Worm (Caenorhabditis elegans) whole organism, L4/young adult: ENCODE data around the gene T28A8.4.

Source experiments
- W03F9.2 ChIP-seq: fragments of 150-350 bp; optimal IDR thresholded peaks from 2 replicates; lab custom pipeline; 2014; ENCODE audit warnings: missing biosample characterization, missing genetic modification characterization
- dao-5 ChIP-seq: sonication (generic microtip); optimal IDR thresholded peaks from 2 replicates; lab custom pipeline; 2016; ENCODE audit warnings: missing genotype, missing genetic modification characterization, moderate library complexity, missing compliant biosample characterization
- him-1 ChIP-seq: sonication (generic microtip); optimal IDR thresholded peaks from 2 replicates; lab custom pipeline; 2016; ENCODE audit warnings: missing genotype, missing genetic modification reagents, missing genetic modification characterization, missing compliant biosample characterization

The T28A8.4 gene

ce11 chrIII:13526702-13527101 is 23.2 kb downstream of the T28A8.4 start:
- TF ChIP-seq W03F9.2 (no peak), dao-5 (tag; lab: Kevin White, UChicago) (no peak), him-1 (tag; lab: Kevin White, UChicago) (no peak)

- no peak for TF ChIP-seq him-1 (tag; lab: Kevin White, UChicago)
- no peak for TF ChIP-seq dao-5 (tag; lab: Kevin White, UChicago)
- TF ChIP-seq W03F9.2 = no peak
Measured at ce11 chrIII:13527424-13528097, 24.1 kb downstream of the T28A8.4 start, which contains the start of gene lron-13. Gene lron-13 (plus strand): TSS chrIII:13527438.

- TF ChIP-seq W03F9.2 = no peak
- TF ChIP-seq dao-5 (tag; lab: Kevin White, UChicago) = no peak
- TF ChIP-seq him-1 (tag; lab: Kevin White, UChicago) = no peak
Measured at ce11 chrIII:13528513-13529249, 25.2 kb downstream of the T28A8.4 start.

- TF ChIP-seq W03F9.2 (no peak), him-1 (tag; lab: Kevin White, UChicago) (no peak), dao-5 (tag; lab: Kevin White, UChicago) (no peak)
Measured at ce11 chrIII:13530017-13530416, 26.5 kb downstream of the T28A8.4 start.

- TF ChIP-seq him-1 (tag; lab: Kevin White, UChicago) (no peak), dao-5 (tag; lab: Kevin White, UChicago) (no peak), W03F9.2 (no peak)
Measured at ce11 chrIII:13530838-13531237, 27.4 kb downstream of the T28A8.4 start.

- TF ChIP-seq dao-5 (tag; lab: Kevin White, UChicago) = no peak
- no peak for TF ChIP-seq W03F9.2
- no peak for TF ChIP-seq him-1 (tag; lab: Kevin White, UChicago)
Measured at ce11 chrIII:13534704-13535103, 31.2 kb downstream of the T28A8.4 start.

- no peak for TF ChIP-seq W03F9.2
- TF ChIP-seq dao-5 (tag; lab: Kevin White, UChicago) = no peak
- TF ChIP-seq him-1 (tag; lab: Kevin White, UChicago) = no peak
Measured at ce11 chrIII:13535735-13536390, 32.4 kb downstream of the T28A8.4 start.

ce11 chrIII:13540791-13541190 is 37.3 kb downstream of the T28A8.4 start:
- TF ChIP-seq dao-5 (tag; lab: Kevin White, UChicago) = no peak
- no peak for TF ChIP-seq W03F9.2
- no peak for TF ChIP-seq him-1 (tag; lab: Kevin White, UChicago)

ce11 chrIII:13542458-13542857 is 39.0 kb downstream of the T28A8.4 start:
- no peak for TF ChIP-seq him-1 (tag; lab: Kevin White, UChicago)
- TF ChIP-seq W03F9.2 = no peak
- no peak for TF ChIP-seq dao-5 (tag; lab: Kevin White, UChicago)

- TF ChIP-seq dao-5 (tag; lab: Kevin White, UChicago) = no peak
- TF ChIP-seq him-1 (tag; lab: Kevin White, UChicago) = no peak
- TF ChIP-seq W03F9.2 = no peak
Measured at ce11 chrIII:13543434-13543833, 40.0 kb downstream of the T28A8.4 start, which contains the start of gene acs-5. Gene acs-5 (minus strand): TSS chrIII:13543534.

ce11 chrIII:13544593-13544992 is 41.1 kb downstream of the T28A8.4 start:
- no peak for TF ChIP-seq W03F9.2
- no peak for TF ChIP-seq dao-5 (tag; lab: Kevin White, UChicago)
- no peak for TF ChIP-seq him-1 (tag; lab: Kevin White, UChicago)

ce11 chrIII:13546537-13546936 is 43.1 kb downstream of the T28A8.4 start, which contains the start of gene Y76A2B.4:
Gene Y76A2B.4 (minus strand): TSS chrIII:13546777.
- TF ChIP-seq him-1 (tag; lab: Kevin White, UChicago) = no peak

- peak; percentile 40 for TF ChIP-seq W03F9.2
- TF ChIP-seq him-1 (tag; lab: Kevin White, UChicago) = no peak
Measured at ce11 chrIII:13548982-13549381, 45.5 kb downstream of the T28A8.4 start, which contains the start of gene mmad-1. Gene mmad-1 (minus strand): TSS chrIII:13549005.

- TF ChIP-seq W03F9.2 (no peak), dao-5 (tag; lab: Kevin White, UChicago) (no peak), him-1 (tag; lab: Kevin White, UChicago) (no peak)
Measured at ce11 chrIII:13549960-13550359, 46.5 kb downstream of the T28A8.4 start.
